Worm (Caenorhabditis elegans): ENCODE measurements around the gene T13C5.2.

- TF ChIP-seq elt-2 (tag; optimal IDR thresholded peaks at IDR 0.05) (no peak), pat-9 (tag; optimal IDR thresholded peaks at IDR 0.05) (no peak), ttx-3 (tag; optimal IDR thresholded peaks at IDR 0.05) (no peak), ama-1 (optimal IDR thresholded peaks at IDR 0.05) (no peak), ets-4 (tag; optimal IDR thresholded peaks at IDR 0.05) (no peak), fkh-10 (GFP tag; optimal IDR thresholded peaks at IDR 0.05) (no peak), ztf-16 (tag; optimal IDR thresholded peaks at IDR 0.05) (no peak), fax-1 (tag; optimal IDR thresholded peaks at IDR 0.05) (no peak), pha-4 (tag; optimal IDR thresholded peaks at IDR 0.05) (no peak), unc-86 (tag; optimal IDR thresholded peaks at IDR 0.05) (no peak), dve-1 (tag; optimal IDR thresholded peaks at IDR 0.05) (no peak), T23F11.4 (GFP tag; optimal IDR thresholded peaks at IDR 0.05) (no peak), dmd-4 (tag; optimal IDR thresholded peaks at IDR 0.05; ENCODE audit: borderline replicate concordance) (no peak)
Observed at ce11 chrX:6162037-6162436, 22.8 kb upstream of the T13C5.2 start.

Data from whole organism, late embryonic.